Fruit fly (Drosophila melanogaster): ENCODE results near the gene Vha68-2.

Gene Vha68-2

DNA sequence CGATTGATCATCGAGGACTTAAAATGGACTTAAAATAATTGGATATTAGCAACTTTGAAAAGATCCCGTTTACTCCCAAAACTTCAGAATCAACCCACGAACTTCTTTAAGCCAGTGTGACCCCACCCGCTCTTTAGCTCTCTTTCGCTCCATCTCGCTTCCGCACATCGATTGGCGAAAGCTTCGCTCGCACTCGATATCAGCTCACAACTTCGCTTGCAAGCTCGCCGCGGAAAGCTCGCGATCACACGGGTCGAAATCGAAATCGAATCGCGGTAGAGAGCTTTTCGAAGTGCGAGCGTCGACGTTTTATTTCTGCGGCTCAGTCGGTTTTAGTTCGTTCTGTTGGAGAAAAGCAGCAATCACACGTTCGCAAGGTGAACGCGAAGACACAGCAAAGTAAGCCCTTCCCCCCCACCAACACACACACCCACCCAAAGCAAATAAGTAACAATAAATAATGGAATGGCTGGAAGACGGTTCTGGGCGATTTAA, at the start of gene Vha68-2 (continued):
- peak; percentile 29 for TF ChIP-seq ind (GFP tag; optimal IDR thresholded peaks at IDR 0.05)
- TF ChIP-seq cas (GFP tag; IDR thresholded peaks at IDR 0.05) = no peak
- no peak for TF ChIP-seq CG2202 (tag; optimal IDR thresholded peaks at IDR 0.05)
- peak; percentile 47 for TF ChIP-seq CG12219 (GFP tag; optimal IDR thresholded peaks at IDR 0.05)
- TF ChIP-seq nom (GFP tag; optimal IDR thresholded peaks at IDR 0.05) = peak; percentile 49
- no peak for TF ChIP-seq cad (GFP tag; optimal IDR thresholded peaks at IDR 0.05)
- peak; percentile 42 for TF ChIP-seq CG17568 (GFP tag; optimal IDR thresholded peaks at IDR 0.05)
- TF ChIP-seq Trl (optimal IDR thresholded peaks at IDR 0.05) = no peak
- TF ChIP-seq Trl (GFP tag; optimal IDR thresholded peaks at IDR 0.05) = peak; percentile 77
- peak; percentile 32; the same call in 1 of the 2 replicates for TF ChIP-seq ro (GFP tag; IDR thresholded peaks at IDR 0.05)
- TF ChIP-seq ara (GFP tag; IDR thresholded peaks at IDR 0.05) = no peak
- TF ChIP-seq grau (tag; optimal IDR thresholded peaks at IDR 0.05) = peak; percentile 55
- peak; percentile 71 for TF ChIP-seq hb (GFP tag; IDR thresholded peaks at IDR 0.05; ENCODE audit: partially characterized antibody)
- no peak for TF ChIP-seq sens-2 (GFP tag; IDR thresholded peaks at IDR 0.05)
- no peak for TF ChIP-seq eve (GFP tag; optimal IDR thresholded peaks at IDR 0.05)
- TF ChIP-seq Hr51 (GFP tag; optimal IDR thresholded peaks at IDR 0.05) = peak; percentile 37 to 46
- no peak for TF ChIP-seq cwo (GFP tag; optimal IDR thresholded peaks at IDR 0.05)
- TF ChIP-seq CG16779 (GFP tag; IDR thresholded peaks at IDR 0.05) = no peak
- peak; percentile 41 for TF ChIP-seq Atf3 (GFP tag; optimal IDR thresholded peaks at IDR 0.05)
- no peak for TF ChIP-seq aop (GFP tag; IDR thresholded peaks at IDR 0.05)
- no peak for TF ChIP-seq h (optimal IDR thresholded peaks at IDR 0.05)
- TF ChIP-seq vvl (GFP tag; IDR thresholded peaks at IDR 0.05) = peak; percentile 79
- no peak for TF ChIP-seq dimm (GFP tag; IDR thresholded peaks at IDR 0.05)
- TF ChIP-seq Myb (GFP tag; optimal IDR thresholded peaks at IDR 0.05) = peak; percentile 45
- no peak for TF ChIP-seq CG3065 (GFP tag; optimal IDR thresholded peaks at IDR 0.05)
- TF ChIP-seq CG4820 (GFP tag; optimal IDR thresholded peaks at IDR 0.05) = no peak
- TF ChIP-seq CG1647 (GFP tag; optimal IDR thresholded peaks at IDR 0.05) = no peak
- peak; percentile 3 for TF ChIP-seq exex (tag; optimal IDR thresholded peaks at IDR 0.05)
- no peak for TF ChIP-seq tap (tag; optimal IDR thresholded peaks at IDR 0.05)
- TF ChIP-seq Blimp-1 (GFP tag; optimal IDR thresholded peaks at IDR 0.05) = no peak
- no peak for TF ChIP-seq CG11093 (GFP tag; IDR thresholded peaks at IDR 0.05)
- TF ChIP-seq CG7786 (GFP tag; optimal IDR thresholded peaks at IDR 0.05) = peak; percentile 14
- TF ChIP-seq ap (GFP tag; IDR thresholded peaks at IDR 0.05) = 0 out of 2 replicates have a peak, but pooled peaks have one; percentile 2
- TF ChIP-seq lov (optimal IDR thresholded peaks at IDR 0.05) = no peak
- no peak for TF ChIP-seq lov (GFP tag; IDR thresholded peaks at IDR 0.05)
- TF ChIP-seq zfh1 (GFP tag; IDR thresholded peaks at IDR 0.05) = peak; percentile 75
- no peak for TF ChIP-seq CG7357 (GFP tag; IDR thresholded peaks at IDR 0.05)
- TF ChIP-seq CG2712 (tag; optimal IDR thresholded peaks at IDR 0.05) = no peak
- peak; percentile 44 for TF ChIP-seq CG1832 (GFP tag; optimal IDR thresholded peaks at IDR 0.05)
- peak; percentile 81 for TF ChIP-seq CrebB (tag; optimal IDR thresholded peaks at IDR 0.05)
- TF ChIP-seq E2f2 (GFP tag; IDR thresholded peaks at IDR 0.05) = peak; percentile 48
- TF ChIP-seq Hr3 (GFP tag; optimal IDR thresholded peaks at IDR 0.05) = no peak
- peak; percentile 45 for TF ChIP-seq pum (GFP tag; optimal IDR thresholded peaks at IDR 0.05)
- TF ChIP-seq D (optimal IDR thresholded peaks at IDR 0.05) = no peak
- TF ChIP-seq D (GFP tag; optimal IDR thresholded peaks at IDR 0.05) = no peak
- TF ChIP-seq usp (GFP tag; optimal IDR thresholded peaks at IDR 0.05) = no peak
- TF ChIP-seq CG13424 (tag; optimal IDR thresholded peaks at IDR 0.05) = peak; percentile 55
- TF ChIP-seq emc (GFP tag; optimal IDR thresholded peaks at IDR 0.05) = no peak
- TF ChIP-seq Sox102F (GFP tag; optimal IDR thresholded peaks at IDR 0.05) = peak; percentile 28
- TF ChIP-seq CG10462 (GFP tag; optimal IDR thresholded peaks at IDR 0.05) = no peak
- no peak; the same call in 2 of the 3 replicates for TF ChIP-seq gce (GFP tag; IDR thresholded peaks at IDR 0.05)
- no peak for TF ChIP-seq CG9215 (GFP tag; IDR thresholded peaks at IDR 0.05)
- no peak for TF ChIP-seq CG6272 (GFP tag; IDR thresholded peaks at IDR 0.05)

Data from whole organism, embryonic.